Worm (Caenorhabditis elegans): ENCODE measurements around the gene nrfl-1.

ce11 chrIV:9169764-9170163 is 50.9 kb downstream of the nrfl-1 start:
- TF ChIP-seq nhr-237 (tag; optimal IDR thresholded peaks at IDR 0.05) = no peak
- TF ChIP-seq nhr-77 (tag; optimal IDR thresholded peaks at IDR 0.05) = no peak
- no peak for TF ChIP-seq nhr-11 (tag; optimal IDR thresholded peaks at IDR 0.05)
- TF ChIP-seq snpc-4 (tag; optimal IDR thresholded peaks at IDR 0.05) = no peak
- no peak for TF ChIP-seq unc-62 (GFP tag; optimal IDR thresholded peaks at IDR 0.05)
- no peak for TF ChIP-seq dpl-1 (GFP tag; optimal IDR thresholded peaks at IDR 0.05)
- no peak for TF ChIP-seq pqm-1 (tag; optimal IDR thresholded peaks at IDR 0.05)
